Fruit fly (Drosophila melanogaster) S2 (cell line): ENCODE results near the gene iPLA2-VIA.

ENCODE experiments used
- CG8478 ChIP-seq: fragments of >200 bp; optimal IDR thresholded peaks from 2 replicates; lab custom pipeline; 2018
- CTCF ChIP-seq, 2 experiments: fragments of >200 bp; optimal IDR thresholded peaks; 2 replicates each; lab custom pipeline; 2018

dm6 chr3L:9815705-9816104, 48.4 kb downstream of the iPLA2-VIA start:
- TF ChIP-seq CG8478 (lab: Kevin White, UChicago) (no peak), CTCF (optimal IDR thresholded peaks at IDR 0.05; lab: Kevin White, UChicago) (no peak)
